Fruit fly (Drosophila melanogaster) whole organism, embryonic: ENCODE data around the gene CG15155.

ENCODE experiments used
- B-H2 ChIP-seq: fragments of 200-800 bp; sonication (Bioruptor generic); optimal IDR thresholded peaks from 2 replicates; lab custom pipeline; 2018; ENCODE audit warnings: missing biosample characterization, mild to moderate bottlenecking, missing genetic modification characterization
- CG10274 ChIP-seq: fragments of 200-800 bp; sonication (Bioruptor generic); optimal IDR thresholded peaks from 3 replicates; lab custom pipeline; 2017; ENCODE audit warnings: missing biosample characterization, mild to moderate bottlenecking, missing genetic modification characterization
- CG10462 ChIP-seq: fragments of 200-800 bp; sonication (Bioruptor generic); optimal IDR thresholded peaks from 2 replicates; lab custom pipeline; 2016; ENCODE audit warnings: missing biosample characterization, missing genetic modification characterization
- CG11247 ChIP-seq: fragments of 200-800 bp; sonication (Bioruptor generic); IDR thresholded peaks from 2 replicates; pipeline ENCODE4 v1.3.6; 2022; ENCODE audit warnings: missing biosample characterization, missing genetic modification characterization
- CG11398 ChIP-seq: fragments of 200-800 bp; sonication (Bioruptor generic); optimal IDR thresholded peaks from 2 replicates; lab custom pipeline; 2016; ENCODE audit warnings: missing biosample characterization, missing genetic modification characterization
- CG12155 ChIP-seq: fragments of 200-800 bp; sonication (Bioruptor generic); optimal IDR thresholded peaks from 3 replicates; lab custom pipeline; 2016; ENCODE audit warnings: missing biosample characterization, missing genetic modification characterization
- CG13123 ChIP-seq: fragments of 200-800 bp; sonication (Bioruptor generic); optimal IDR thresholded peaks from 2 replicates; lab custom pipeline; 2016; ENCODE audit warnings: missing biosample characterization, missing genetic modification characterization
- CG15479 ChIP-seq: fragments of 200-800 bp; sonication (Bioruptor generic); optimal IDR thresholded peaks from 3 replicates; lab custom pipeline; 2019; ENCODE audit warnings: missing biosample characterization, mild to moderate bottlenecking, missing genetic modification characterization, moderate library complexity
- CG17802 ChIP-seq: fragments of 200-800 bp; sonication (Bioruptor generic); optimal IDR thresholded peaks from 2 replicates; lab custom pipeline; 2018; ENCODE audit warnings: missing biosample characterization, mild to moderate bottlenecking, missing genetic modification characterization, moderate library complexity
- CG18476 ChIP-seq: fragments of 200-800 bp; sonication (Bioruptor generic); optimal IDR thresholded peaks from 2 replicates; lab custom pipeline; 2016; ENCODE audit warnings: missing biosample characterization, mild to moderate bottlenecking, missing genetic modification characterization
- CG2116 ChIP-seq: fragments of 200-800 bp; sonication (Bioruptor generic); optimal IDR thresholded peaks from 3 replicates; lab custom pipeline; 2018; ENCODE audit warnings: missing biosample characterization, mild to moderate bottlenecking, missing genetic modification characterization
- CG2199 ChIP-seq: fragments of 200-800 bp; sonication (Bioruptor generic); IDR thresholded peaks from 3 replicates; pipeline ENCODE4 v1.3.6; 2022; ENCODE audit warnings: missing biosample characterization, missing genetic modification characterization
- CG2202 ChIP-seq: fragments of 200-800 bp; sonication (Bioruptor generic); optimal IDR thresholded peaks from 2 replicates; lab custom pipeline; 2018; ENCODE audit warnings: missing biosample characterization, mild to moderate bottlenecking, missing genetic modification characterization
- CG31365 ChIP-seq: fragments of 200-800 bp; sonication (Bioruptor generic); optimal IDR thresholded peaks from 2 replicates; lab custom pipeline; 2018; ENCODE audit warnings: missing biosample characterization, mild to moderate bottlenecking, missing genetic modification characterization
- CG32767 ChIP-seq: fragments of 200-800 bp; sonication (Bioruptor generic); IDR thresholded peaks from 2 replicates; pipeline ENCODE4 v1.3.6; 2022; ENCODE audit warnings: missing biosample characterization, missing genetic modification characterization
- CG3838 ChIP-seq: fragments of 200-800 bp; sonication (Bioruptor generic); optimal IDR thresholded peaks from 3 replicates; lab custom pipeline; 2016; ENCODE audit warnings: missing biosample characterization, missing genetic modification characterization
- CG4328 ChIP-seq: fragments of 200-800 bp; sonication (Bioruptor generic); optimal IDR thresholded peaks from 3 replicates; lab custom pipeline; 2017; ENCODE audit warnings: missing biosample characterization, missing genetic modification reagents, missing genetic modification characterization
- CG7745 ChIP-seq: fragments of 200-800 bp; sonication (Bioruptor generic); optimal IDR thresholded peaks from 2 replicates; lab custom pipeline; 2018; ENCODE audit warnings: missing biosample characterization, mild to moderate bottlenecking, missing genetic modification characterization, moderate library complexity
- CG7786 ChIP-seq: fragments of 200-800 bp; sonication (Bioruptor generic); optimal IDR thresholded peaks from 2 replicates; lab custom pipeline; 2016; ENCODE audit warnings: missing biosample characterization, missing genetic modification characterization
- D ChIP-seq, 2 experiments: fragments of 200-800 bp in 1 of 2; fragments of >200 bp in 1 of 2; sonication (Bioruptor generic) in 1 of 2; optimal IDR thresholded peaks; 2 replicates in 1 of 2; 3 replicates in 1 of 2; lab custom pipeline; 2017; ENCODE audit warnings: mild to moderate bottlenecking in 1 of 2, missing biosample characterization in 1 of 2, missing genetic modification characterization in 1 of 2, missing genetic modification reagents in 1 of 2
- D19B ChIP-seq: fragments of 200-800 bp; sonication (Bioruptor generic); optimal IDR thresholded peaks from 2 replicates; lab custom pipeline; 2017; ENCODE audit warnings: missing biosample characterization, mild to moderate bottlenecking, missing genetic modification characterization
- E2f2 ChIP-seq: fragments of 200-800 bp; sonication (Bioruptor generic); IDR thresholded peaks from 2 replicates; pipeline ENCODE4 v1.3.6; 2022; ENCODE audit warnings: missing biosample characterization, missing genetic modification characterization
- HLH4C ChIP-seq: fragments of 200-800 bp; sonication (Bioruptor generic); IDR thresholded peaks from 3 replicates; pipeline ENCODE4 v1.3.6; 2022; ENCODE audit warnings: missing biosample characterization, missing genetic modification characterization; ENCODE audit not compliant: partially characterized antibody
- HmgZ ChIP-seq: fragments of 200-800 bp; sonication (Bioruptor generic); optimal IDR thresholded peaks from 2 replicates; lab custom pipeline; 2018; ENCODE audit warnings: missing biosample characterization, mild to moderate bottlenecking, missing genetic modification characterization
- MBD-R2 ChIP-seq: fragments of 200-800 bp; sonication (Bioruptor generic); IDR thresholded peaks from 2 replicates; pipeline ENCODE4 v1.3.6; 2022; ENCODE audit warnings: missing biosample characterization, missing genetic modification characterization
- Meics ChIP-seq: fragments of 200-800 bp; sonication (Bioruptor generic); optimal IDR thresholded peaks from 2 replicates; lab custom pipeline; 2017; ENCODE audit warnings: missing biosample characterization, mild to moderate bottlenecking, missing genetic modification characterization
- NFAT ChIP-seq: fragments of 200-800 bp; sonication (Bioruptor generic); IDR thresholded peaks from 2 replicates; pipeline ENCODE4 v1.3.6; 2022; ENCODE audit warnings: missing biosample characterization, missing genetic modification characterization
- Neu2 ChIP-seq: fragments of 200-800 bp; sonication (Bioruptor generic); optimal IDR thresholded peaks from 3 replicates; lab custom pipeline; 2016; ENCODE audit warnings: missing biosample characterization, missing genetic modification characterization, borderline replicate concordance
- Opbp ChIP-seq: fragments of 200-800 bp; sonication (Bioruptor generic); IDR thresholded peaks from 3 replicates; pipeline ENCODE4 v1.3.6; 2022; ENCODE audit warnings: missing biosample characterization, missing genetic modification characterization; ENCODE audit not compliant: partially characterized antibody
- Pdp1 ChIP-seq, 2 experiments: fragments of 200-800 bp; sonication (Bioruptor generic); optimal IDR thresholded peaks; 3 replicates each; lab custom pipeline; 2016; ENCODE audit warnings: missing biosample characterization in 2 of 2, missing genetic modification characterization in 2 of 2, mild to moderate bottlenecking in 1 of 2, moderate library complexity in 1 of 2
- Poxn ChIP-seq: fragments of 200-800 bp; sonication (Bioruptor generic); IDR thresholded peaks from 2 replicates; pipeline ENCODE4 v1.3.6; 2022; ENCODE audit warnings: missing biosample characterization, missing genetic modification characterization
- Scr ChIP-seq: fragments of 200-800 bp; sonication (Bioruptor generic); IDR thresholded peaks from 2 replicates; pipeline ENCODE4 v1.3.6; 2022; ENCODE audit warnings: missing biosample characterization, missing genetic modification characterization; ENCODE audit not compliant: partially characterized antibody
- al ChIP-seq: fragments of 200-800 bp; sonication (Bioruptor generic); IDR thresholded peaks from 2 replicates; pipeline ENCODE4 v1.3.6; 2022; ENCODE audit warnings: missing biosample characterization, missing genetic modification characterization
- ato ChIP-seq: fragments of 200-800 bp; sonication (Bioruptor generic); IDR thresholded peaks from 2 replicates; pipeline ENCODE4 v1.3.6; 2022; ENCODE audit warnings: missing biosample characterization, missing genetic modification characterization; ENCODE audit not compliant: partially characterized antibody
- emc ChIP-seq: fragments of 200-800 bp; sonication (Bioruptor generic); optimal IDR thresholded peaks from 2 replicates; lab custom pipeline; 2016; ENCODE audit warnings: missing biosample characterization, missing genetic modification characterization
- esg ChIP-seq: fragments of 200-800 bp; sonication (Bioruptor generic); conservative IDR thresholded peaks from 2 replicates; pipeline ENCODE4 v1.3.6; 2022; ENCODE audit warnings: missing biosample characterization, missing genetic modification characterization
- exex ChIP-seq: fragments of 200-800 bp; sonication (Bioruptor generic); optimal IDR thresholded peaks from 4 replicates; lab custom pipeline; 2018; ENCODE audit warnings: missing biosample characterization, mild to moderate bottlenecking, missing genetic modification characterization, moderate library complexity
- ftz-f1 ChIP-seq: fragments of 200-800 bp; sonication (Bioruptor generic); optimal IDR thresholded peaks from 2 replicates; lab custom pipeline; 2016; ENCODE audit warnings: missing biosample characterization, missing genetic modification characterization
- gfzf ChIP-seq: fragments of 200-800 bp; sonication (Bioruptor generic); optimal IDR thresholded peaks from 2 replicates; lab custom pipeline; 2016; ENCODE audit warnings: missing biosample characterization, mild to moderate bottlenecking, missing genetic modification characterization, moderate library complexity
- nmo ChIP-seq: fragments of 200-800 bp; sonication (Bioruptor generic); optimal IDR thresholded peaks from 2 replicates; lab custom pipeline; 2018; ENCODE audit warnings: missing biosample characterization, mild to moderate bottlenecking, missing genetic modification characterization, moderate library complexity
- otp ChIP-seq: fragments of 200-800 bp; sonication (Bioruptor generic); IDR thresholded peaks from 3 replicates; pipeline ENCODE4, ENCODE4 v1.3.6; 2022; ENCODE audit warnings: missing biosample characterization, missing genetic modification characterization
- phol ChIP-seq: fragments of 200-800 bp; sonication (Bioruptor generic); optimal IDR thresholded peaks from 3 replicates; lab custom pipeline; 2018; ENCODE audit warnings: missing biosample characterization, mild to moderate bottlenecking, missing genetic modification characterization, moderate library complexity
- pros ChIP-seq: fragments of 200-800 bp; sonication (Bioruptor generic); optimal IDR thresholded peaks from 3 replicates; lab custom pipeline; 2019; ENCODE audit warnings: missing biosample characterization, mild to moderate bottlenecking, missing genetic modification characterization, moderate library complexity
- sd ChIP-seq: fragments of 200-800 bp; sonication (Bioruptor generic); optimal IDR thresholded peaks from 3 replicates; lab custom pipeline; 2018; ENCODE audit warnings: missing biosample characterization, mild to moderate bottlenecking, missing genetic modification characterization, moderate library complexity
- stwl ChIP-seq: fragments of 200-800 bp; sonication (Bioruptor generic); optimal IDR thresholded peaks from 3 replicates; lab custom pipeline; 2018; ENCODE audit warnings: missing biosample characterization, mild to moderate bottlenecking, missing genetic modification characterization, moderate library complexity
- tap ChIP-seq: fragments of 200-800 bp; optimal IDR thresholded peaks from 3 replicates; lab custom pipeline; 2019; ENCODE audit warnings: missing biosample characterization, mild to moderate bottlenecking, missing genetic modification characterization, moderate library complexity
- tna ChIP-seq: fragments of 200-800 bp; sonication (Bioruptor generic); IDR thresholded peaks from 2 replicates; pipeline ENCODE4 v1.3.6; 2022; ENCODE audit warnings: missing biosample characterization, missing genetic modification characterization; ENCODE audit not compliant: partially characterized antibody
- vfl ChIP-seq: fragments of 200-800 bp; sonication (Bioruptor generic); optimal IDR thresholded peaks from 2 replicates; lab custom pipeline; 2016; ENCODE audit warnings: missing biosample characterization, missing genetic modification characterization
- z ChIP-seq: fragments of 200-800 bp; sonication (Bioruptor generic); IDR thresholded peaks from 3 replicates; pipeline ENCODE4 v1.3.6; 2022; ENCODE audit warnings: missing biosample characterization, missing genetic modification characterization

The CG15155 gene

dm6 chr2L:18152172-18152639, 2.4 kb upstream of the CG15155 start, which contains the start of gene Socs36E (continued):
- TF ChIP-seq HmgZ (tag; lab: Kevin White, UChicago) (peak; percentile 92), CG11398 (peak; percentile 31), D (optimal IDR thresholded peaks at IDR 0.05; lab: Kevin White, UChicago) (no peak), D (GFP tag; optimal IDR thresholded peaks at IDR 0.05; lab: Kevin White, UChicago) (no peak), al (0 out of 2 replicates have a peak, but pooled peaks have one; percentile 37), stwl (tag; lab: Kevin White, UChicago) (peak; percentile 84), CG15479 (GFP tag; lab: Kevin White, UChicago) (peak; percentile 91), HLH4C (GFP tag; lab: Robert Waterston, UW) (peak; percentile 53; the same call in 2 of the 3 replicates), CG2116 (GFP tag; lab: Kevin White, UChicago) (peak; percentile 68), ftz-f1 (GFP tag; lab: Kevin White, UChicago) (peak; percentile 12), CG4328 (no peak), CG12155 (GFP tag; lab: Kevin White, UChicago) (no peak), CG2199 (GFP tag; lab: Robert Waterston, UW) (peak; percentile 90; the same call in 2 of the 3 replicates), NFAT (peak; percentile 67; the same call in 1 of the 2 replicates), nmo (peak; percentile 73), CG31365 (tag; lab: Kevin White, UChicago) (peak; percentile 44), sd (tag; lab: Kevin White, UChicago) (peak; percentile 97), MBD-R2 (peak; percentile 56), D19B (GFP tag; lab: Kevin White, UChicago) (no peak), Pdp1 (GFP tag; optimal IDR thresholded peaks at IDR 0.05; lab: Kevin White, UChicago) (peak in 1 of 2 experiments; percentile 72), CG11247 (GFP tag; lab: Robert Waterston, UW) (peak; percentile 24; the same call in 1 of the 2 replicates), CG17802 (tag; lab: Kevin White, UChicago) (peak; percentile 26), Neu2 (GFP tag; lab: Kevin White, UChicago) (peak; percentile 28), CG2202 (tag; lab: Kevin White, UChicago) (peak; percentile 37), otp (GFP tag; lab: Robert Waterston, UW) (0 out of 3 replicates have a peak, but pooled peaks have one; percentile 49), emc (GFP tag; lab: Kevin White, UChicago) (peak; percentile 24), esg (no peak), Meics (GFP tag; lab: Kevin White, UChicago) (no peak), z (GFP tag; lab: Robert Waterston, UW) (peak; percentile 72; the same call in 2 of the 3 replicates), CG7745 (tag; lab: Kevin White, UChicago) (peak; percentile 31), gfzf (GFP tag; lab: Kevin White, UChicago) (peak; percentile 100), Poxn (GFP tag; lab: Robert Waterston, UW) (no peak), Scr (GFP tag; lab: Robert Waterston, UW) (peak; percentile 58), tap (tag; lab: Kevin White, UChicago) (peak; percentile 17), CG13123 (peak; percentile 23), CG7786 (GFP tag; lab: Kevin White, UChicago) (peak; percentile 46), exex (tag; lab: Kevin White, UChicago) (peak; percentile 52), CG3838 (GFP tag; lab: Kevin White, UChicago) (no peak), pros (no peak), CG10274 (GFP tag; lab: Kevin White, UChicago) (no peak), CG32767 (GFP tag; lab: Robert Waterston, UW) (peak; percentile 58), E2f2 (GFP tag; lab: Robert Waterston, UW) (peak; percentile 68), ato (GFP tag; lab: Robert Waterston, UW) (peak; percentile 79), CG10462 (GFP tag; lab: Kevin White, UChicago) (no peak), vfl (peak; percentile 52), B-H2 (GFP tag; lab: Kevin White, UChicago) (peak; percentile 69), phol (tag; lab: Kevin White, UChicago) (peak; percentile 99), CG18476 (no peak), Opbp (GFP tag; lab: Robert Waterston, UW) (peak; percentile 72), tna (GFP tag; lab: Robert Waterston, UW) (peak; percentile 63; the same call in 1 of the 2 replicates)
